Worm (Caenorhabditis elegans): ENCODE results near the gene Y60A9.3.

Y60A9.3 gene

ce11 chrX:14338896-14339295 is 44.2 kb upstream of the Y60A9.3 start:
- TF ChIP-seq mef-2 (tag; optimal IDR thresholded peaks at IDR 0.05) (no peak), zip-4 (GFP tag; optimal IDR thresholded peaks at IDR 0.05) (no peak), hlh-17 (GFP tag; optimal IDR thresholded peaks at IDR 0.05; ENCODE audit: borderline replicate concordance) (no peak), aha-1 (tag; optimal IDR thresholded peaks at IDR 0.05) (no peak), snu-23 (GFP tag; optimal IDR thresholded peaks at IDR 0.05) (no peak), blmp-1 (tag; optimal IDR thresholded peaks at IDR 0.05) (no peak), egl-13 (tag; optimal IDR thresholded peaks at IDR 0.05) (no peak), fkh-10 (GFP tag; optimal IDR thresholded peaks at IDR 0.05) (no peak), lin-14 (GFP tag; optimal IDR thresholded peaks at IDR 0.05) (no peak), sptf-1 (tag; optimal IDR thresholded peaks at IDR 0.05) (no peak), elt-3 (tag; optimal IDR thresholded peaks at IDR 0.05) (no peak), mep-1 (tag; optimal IDR thresholded peaks at IDR 0.05) (no peak), nhr-85 (tag) (no peak), lir-3 (tag; optimal IDR thresholded peaks at IDR 0.05; ENCODE audit: poor library complexity) (no peak), unc-62 (GFP tag; optimal IDR thresholded peaks at IDR 0.05) (no peak), unc-98 (GFP tag; IDR thresholded peaks at IDR 0.05) (no peak)

ce11 chrX:14339723-14340122 is 43.3 kb upstream of the Y60A9.3 start:
- TF ChIP-seq pax-3 (tag; optimal IDR thresholded peaks at IDR 0.05): no peak
- no peak for TF ChIP-seq efl-1 (optimal IDR thresholded peaks at IDR 0.05)
- TF ChIP-seq efl-1 (GFP tag; optimal IDR thresholded peaks at IDR 0.05 in 1 of 2): peak in 1 of 2 experiments; percentile 72

ce11 chrX:14340381-14340780 is 42.7 kb upstream of the Y60A9.3 start, which contains the start of gene sel-7:
TSS of gene sel-7 (minus strand) at chrX:14340481.
- TF ChIP-seq nhr-84 (tag; optimal IDR thresholded peaks at IDR 0.05): no peak
- TF ChIP-seq swsn-7 (tag; optimal IDR thresholded peaks at IDR 0.05): no peak
- TF ChIP-seq hpl-2 (GFP tag; optimal IDR thresholded peaks at IDR 0.05): no peak
- no peak for TF ChIP-seq sptf-1 (tag; optimal IDR thresholded peaks at IDR 0.05)
- TF ChIP-seq nhr-90 (tag; optimal IDR thresholded peaks at IDR 0.05; ENCODE audit: poor library complexity): no peak
- TF ChIP-seq pax-3 (tag; optimal IDR thresholded peaks at IDR 0.05): no peak
- TF ChIP-seq C34B4.2 (tag; optimal IDR thresholded peaks at IDR 0.05): no peak
- TF ChIP-seq unc-62 (GFP tag; optimal IDR thresholded peaks at IDR 0.05): no peak
- no peak for TF ChIP-seq ets-5 (GFP tag; IDR thresholded peaks at IDR 0.05)
- no peak for TF ChIP-seq lir-3 (tag; optimal IDR thresholded peaks at IDR 0.05; ENCODE audit: poor library complexity)
- no peak for TF ChIP-seq unc-98 (GFP tag; IDR thresholded peaks at IDR 0.05)
- TF ChIP-seq unc-30 (tag; optimal IDR thresholded peaks at IDR 0.05): no peak
- TF ChIP-seq ztf-11 (tag; optimal IDR thresholded peaks at IDR 0.05): no peak
- no peak for TF ChIP-seq unc-86 (tag; optimal IDR thresholded peaks at IDR 0.05)
- TF ChIP-seq nhr-11 (tag; optimal IDR thresholded peaks at IDR 0.05): no peak
- TF ChIP-seq zag-1 (tag; optimal IDR thresholded peaks at IDR 0.05): no peak
- no peak for TF ChIP-seq mef-2 (tag; optimal IDR thresholded peaks at IDR 0.05)
- no peak for TF ChIP-seq irx-1 (tag; optimal IDR thresholded peaks at IDR 0.05)
- TF ChIP-seq ceh-90 (tag; optimal IDR thresholded peaks at IDR 0.05): no peak
- no peak for TF ChIP-seq skn-1 (tag; optimal IDR thresholded peaks at IDR 0.05)

- TF ChIP-seq aha-1 (tag; optimal IDR thresholded peaks at IDR 0.05) (no peak), unc-130 (tag; optimal IDR thresholded peaks at IDR 0.05) (no peak), mef-2 (tag; optimal IDR thresholded peaks at IDR 0.05) (no peak), tbx-2 (tag; optimal IDR thresholded peaks at IDR 0.05) (no peak), tlp-1 (tag; optimal IDR thresholded peaks at IDR 0.05) (no peak), nhr-77 (tag; optimal IDR thresholded peaks at IDR 0.05) (no peak), hlh-17 (GFP tag; optimal IDR thresholded peaks at IDR 0.05; ENCODE audit: borderline replicate concordance) (no peak), unc-98 (GFP tag; IDR thresholded peaks at IDR 0.05) (no peak), unc-30 (tag; optimal IDR thresholded peaks at IDR 0.05) (no peak), nhr-237 (tag; optimal IDR thresholded peaks at IDR 0.05) (no peak), ztf-4 (tag; optimal IDR thresholded peaks at IDR 0.05) (no peak), isw-1 (GFP tag; IDR thresholded peaks at IDR 0.05) (no peak), grh-1 (GFP tag; IDR thresholded peaks at IDR 0.05) (no peak)
Observed at ce11 chrX:14347573-14347972, 35.5 kb upstream of the Y60A9.3 start, which contains the start of gene K04G11.3. TSS of gene K04G11.3 (minus strand) at chrX:14347673.
